Fruit fly (Drosophila melanogaster) whole organism, prepupa: ENCODE measurements around the gene Ns4.
A peak's percentile ranks its signal among the peaks of the same experiment; 100 is the strongest.

Experiments
- Blimp-1 ChIP-seq: fragments of 200-800 bp; sonication (Bioruptor generic); optimal IDR thresholded peaks from 3 replicates; lab custom pipeline; 2017; ENCODE audit warnings: missing biosample characterization, missing genetic modification characterization, mild to moderate bottlenecking, moderate library complexity, missing genetic modification reagents
- CG10631 ChIP-seq: fragments of 200-800 bp; sonication (Bioruptor generic); optimal IDR thresholded peaks from 2 replicates; lab custom pipeline; 2016; ENCODE audit warnings: missing biosample characterization, missing genetic modification characterization
- CG11294 ChIP-seq: fragments of 200-800 bp; sonication (Bioruptor generic); IDR thresholded peaks from 2 replicates; pipeline ENCODE4 v1.3.6; 2022; ENCODE audit warnings: missing biosample characterization, missing genetic modification characterization
- CG11762 ChIP-seq: fragments of 200-800 bp; sonication (Bioruptor generic); optimal IDR thresholded peaks from 3 replicates; lab custom pipeline; 2016; ENCODE audit warnings: missing biosample characterization, missing genetic modification characterization; ENCODE audit not compliant: insufficient read depth
- CG11902 ChIP-seq: fragments of 200-800 bp; sonication (Bioruptor generic); optimal IDR thresholded peaks from 3 replicates; lab custom pipeline; 2016; ENCODE audit warnings: missing biosample characterization, missing genetic modification characterization
- CG15336 ChIP-seq: fragments of 200-800 bp; sonication (Bioruptor generic); IDR thresholded peaks from 2 replicates; pipeline ENCODE4 v1.3.6; 2022; ENCODE audit warnings: missing biosample characterization, missing genetic modification characterization
- CG1621 ChIP-seq: fragments of 200-800 bp; sonication (Bioruptor generic); optimal IDR thresholded peaks from 3 replicates; lab custom pipeline; 2018; ENCODE audit warnings: missing biosample characterization, mild to moderate bottlenecking, missing genetic modification characterization
- CG16779 ChIP-seq: fragments of 200-800 bp; sonication (Bioruptor generic); optimal IDR thresholded peaks from 3 replicates; lab custom pipeline; 2017; ENCODE audit warnings: missing biosample characterization, mild to moderate bottlenecking, missing genetic modification characterization
- CG3032 ChIP-seq: fragments of 200-800 bp; optimal IDR thresholded peaks from 2 replicates; lab custom pipeline; 2019; ENCODE audit warnings: missing biosample characterization, mild to moderate bottlenecking, missing genetic modification characterization, moderate library complexity
- CG31627 ChIP-seq: fragments of 200-800 bp; sonication (Bioruptor generic); optimal IDR thresholded peaks from 3 replicates; lab custom pipeline; 2016; ENCODE audit warnings: missing biosample characterization, missing genetic modification characterization
- CG32006 ChIP-seq: fragments of 200-800 bp; sonication (Bioruptor generic); optimal IDR thresholded peaks from 3 replicates; lab custom pipeline; 2017; ENCODE audit warnings: missing biosample characterization, mild to moderate bottlenecking, missing genetic modification characterization
- CG34406 ChIP-seq: fragments of 200-800 bp; sonication (Bioruptor generic); optimal IDR thresholded peaks from 3 replicates; lab custom pipeline; 2016; ENCODE audit warnings: missing biosample characterization, missing genetic modification characterization
- CG3919 ChIP-seq: fragments of 200-800 bp; sonication (Bioruptor generic); optimal IDR thresholded peaks from 3 replicates; lab custom pipeline; 2016; ENCODE audit warnings: missing biosample characterization, missing genetic modification characterization
- CG4318 ChIP-seq: fragments of 200-800 bp; sonication (Bioruptor generic); optimal IDR thresholded peaks from 3 replicates; lab custom pipeline; 2017; ENCODE audit warnings: missing biosample characterization, mild to moderate bottlenecking, missing genetic modification characterization
- CG6163 ChIP-seq: fragments of 200-800 bp; sonication (Bioruptor generic); IDR thresholded peaks from 3 replicates; pipeline ENCODE4 v1.3.6; 2022; ENCODE audit warnings: missing biosample characterization, missing genetic modification characterization
- CG6276 ChIP-seq: fragments of 200-800 bp; sonication (Bioruptor generic); optimal IDR thresholded peaks from 2 replicates; lab custom pipeline; 2017; ENCODE audit warnings: missing biosample characterization, mild to moderate bottlenecking, missing genetic modification characterization
- CG6792 ChIP-seq: fragments of 200-800 bp; sonication (Bioruptor generic); optimal IDR thresholded peaks from 3 replicates; lab custom pipeline; 2016; ENCODE audit warnings: missing biosample characterization, missing genetic modification characterization
- CG6808 ChIP-seq: fragments of 200-800 bp; sonication (Bioruptor generic); optimal IDR thresholded peaks from 3 replicates; lab custom pipeline; 2017; ENCODE audit warnings: missing biosample characterization, missing genetic modification characterization, mild to moderate bottlenecking, moderate library complexity, missing genetic modification reagents
- CG6854 ChIP-seq: fragments of 200-800 bp; sonication (Bioruptor generic); optimal IDR thresholded peaks from 2 replicates; lab custom pipeline; 2017; ENCODE audit warnings: missing biosample characterization, mild to moderate bottlenecking, missing genetic modification characterization
- CG8119 ChIP-seq: fragments of 200-800 bp; sonication (Bioruptor generic); IDR thresholded peaks from 3 replicates; pipeline ENCODE4 v1.3.6; 2022; ENCODE audit warnings: missing biosample characterization, missing genetic modification characterization
- CG8319 ChIP-seq: fragments of 200-800 bp; sonication (Bioruptor generic); optimal IDR thresholded peaks from 3 replicates; lab custom pipeline; 2016; ENCODE audit warnings: missing biosample characterization, missing genetic modification characterization
- CG8632 ChIP-seq: fragments of 200-800 bp; sonication (Bioruptor generic); optimal IDR thresholded peaks from 3 replicates; lab custom pipeline; 2016; ENCODE audit warnings: missing biosample characterization, missing genetic modification characterization
- CG9139 ChIP-seq: fragments of 200-800 bp; sonication (Bioruptor generic); optimal IDR thresholded peaks from 3 replicates; lab custom pipeline; 2017; ENCODE audit warnings: missing biosample characterization, mild to moderate bottlenecking, missing genetic modification characterization
- Eip75B ChIP-seq: fragments of 200-800 bp; sonication (Bioruptor generic); optimal IDR thresholded peaks from 3 replicates; lab custom pipeline; 2016; ENCODE audit warnings: missing biosample characterization, missing genetic modification characterization
- Eip93F ChIP-seq: fragments of 200-800 bp; sonication (Bioruptor generic); optimal IDR thresholded peaks from 2 replicates; lab custom pipeline; 2016; ENCODE audit warnings: missing biosample characterization, mild to moderate bottlenecking, missing genetic modification characterization
- Ets21C ChIP-seq: fragments of 200-800 bp; sonication (Bioruptor generic); optimal IDR thresholded peaks from 3 replicates; lab custom pipeline; 2016; ENCODE audit warnings: missing biosample characterization, missing genetic modification characterization
- Ets96B ChIP-seq: fragments of 200-800 bp; optimal IDR thresholded peaks from 2 replicates; lab custom pipeline; 2019; ENCODE audit warnings: missing biosample characterization, mild to moderate bottlenecking, missing genetic modification characterization, moderate library complexity
- Gug ChIP-seq: fragments of 200-800 bp; sonication (Bioruptor generic); IDR thresholded peaks from 2 replicates; pipeline ENCODE4 v1.3.6; 2022; ENCODE audit warnings: missing biosample characterization, missing genetic modification characterization
- Hr38 ChIP-seq: sonication (Bioruptor generic); optimal IDR thresholded peaks from 2 replicates; lab custom pipeline; 2016; ENCODE audit warnings: missing biosample characterization, missing genetic modification characterization
- Hr39 ChIP-seq: fragments of 200-800 bp; sonication (Bioruptor generic); optimal IDR thresholded peaks from 2 replicates; lab custom pipeline; 2016; ENCODE audit warnings: missing biosample characterization, missing genetic modification characterization
- Hr4 ChIP-seq: fragments of 200-800 bp; sonication (Bioruptor generic); optimal IDR thresholded peaks from 3 replicates; lab custom pipeline; 2016; ENCODE audit warnings: missing biosample characterization, missing genetic modification characterization
- Lpt ChIP-seq: fragments of 200-800 bp; sonication (Bioruptor generic); optimal IDR thresholded peaks from 3 replicates; lab custom pipeline; 2016; ENCODE audit warnings: missing biosample characterization, missing genetic modification characterization
- Met ChIP-seq: fragments of 200-800 bp; sonication (Bioruptor generic); optimal IDR thresholded peaks from 3 replicates; lab custom pipeline; 2016; ENCODE audit warnings: missing biosample characterization, missing genetic modification characterization
- OdsH ChIP-seq: fragments of 200-800 bp; sonication (Bioruptor generic); optimal IDR thresholded peaks from 3 replicates; lab custom pipeline; 2016; ENCODE audit warnings: missing biosample characterization, missing genetic modification characterization
- Sox102F ChIP-seq: fragments of 200-800 bp; sonication (Bioruptor generic); optimal IDR thresholded peaks from 2 replicates; lab custom pipeline; 2016; ENCODE audit warnings: missing biosample characterization, mild to moderate bottlenecking, missing genetic modification characterization
- Sox14 ChIP-seq: fragments of 200-800 bp; sonication (Bioruptor generic); optimal IDR thresholded peaks from 3 replicates; lab custom pipeline; 2016; ENCODE audit warnings: missing biosample characterization, missing genetic modification characterization
- Sox15 ChIP-seq: fragments of 200-800 bp; sonication (Bioruptor generic); optimal IDR thresholded peaks from 3 replicates; lab custom pipeline; 2016; ENCODE audit warnings: missing biosample characterization, missing genetic modification characterization
- achi ChIP-seq: fragments of 200-800 bp; sonication (Bioruptor generic); optimal IDR thresholded peaks from 3 replicates; lab custom pipeline; 2016; ENCODE audit warnings: missing biosample characterization, missing genetic modification characterization
- acj6 ChIP-seq: fragments of 200-800 bp; sonication (Bioruptor generic); optimal IDR thresholded peaks from 3 replicates; lab custom pipeline; 2016; ENCODE audit warnings: missing biosample characterization, missing genetic modification characterization
- eg ChIP-seq: fragments of 200-800 bp; sonication (Bioruptor generic); IDR thresholded peaks from 3 replicates; pipeline ENCODE4 v1.3.6; 2022; ENCODE audit warnings: missing biosample characterization, missing genetic modification characterization
- esn ChIP-seq: fragments of 200-800 bp; sonication (Bioruptor generic); optimal IDR thresholded peaks from 2 replicates; lab custom pipeline; 2016; ENCODE audit warnings: missing biosample characterization, mild to moderate bottlenecking, missing genetic modification characterization, moderate library complexity
- fd59A ChIP-seq: fragments of 200-800 bp; sonication (Bioruptor generic); optimal IDR thresholded peaks from 2 replicates; lab custom pipeline; 2017; ENCODE audit warnings: missing biosample characterization, mild to moderate bottlenecking, missing genetic modification characterization, missing genetic modification reagents
- fd85E ChIP-seq: fragments of 200-800 bp; sonication (Bioruptor generic); optimal IDR thresholded peaks from 3 replicates; lab custom pipeline; 2016; ENCODE audit warnings: missing biosample characterization, missing genetic modification characterization
- fkh ChIP-seq: fragments of 200-800 bp; sonication (Bioruptor generic); optimal IDR thresholded peaks from 3 replicates; lab custom pipeline; 2017; ENCODE audit warnings: missing biosample characterization, mild to moderate bottlenecking, missing genetic modification characterization, moderate library complexity
- lz ChIP-seq: fragments of 200-800 bp; sonication (Bioruptor generic); optimal IDR thresholded peaks from 3 replicates; lab custom pipeline; 2016; ENCODE audit warnings: missing biosample characterization, missing genetic modification characterization
- net ChIP-seq: fragments of 200-800 bp; sonication (Bioruptor generic); optimal IDR thresholded peaks from 3 replicates; lab custom pipeline; 2016; ENCODE audit warnings: missing biosample characterization, missing genetic modification characterization
- pdm3 ChIP-seq: fragments of 200-800 bp; sonication (Bioruptor generic); optimal IDR thresholded peaks from 3 replicates; lab custom pipeline; 2016; ENCODE audit warnings: missing biosample characterization, missing genetic modification characterization
- salr ChIP-seq, 2 experiments: fragments of 200-800 bp; sonication (Bioruptor generic); optimal IDR thresholded peaks; 3 replicates each; lab custom pipeline; 2016 to 2018; ENCODE audit warnings: missing biosample characterization in 2 of 2, missing genetic modification characterization in 2 of 2, mild to moderate bottlenecking in 1 of 2
- spab ChIP-seq: fragments of 200-800 bp; sonication (Bioruptor generic); optimal IDR thresholded peaks from 2 replicates; lab custom pipeline; 2017; ENCODE audit warnings: missing biosample characterization, mild to moderate bottlenecking, missing genetic modification characterization, missing genetic modification reagents
- ss ChIP-seq, 2 experiments: fragments of 200-800 bp; sonication (Bioruptor generic); optimal IDR thresholded peaks; 2 replicates in 1 of 2; 3 replicates in 1 of 2; lab custom pipeline; 2017 to 2018; ENCODE audit warnings: mild to moderate bottlenecking in 2 of 2, missing biosample characterization in 2 of 2, missing genetic modification characterization in 2 of 2, moderate library complexity in 1 of 2
- svp ChIP-seq: fragments of 200-800 bp; sonication (Bioruptor generic); peaks from one replicate; lab custom pipeline; 2016; ENCODE audit warnings: missing biosample characterization, missing genetic modification characterization
- vri ChIP-seq: fragments of 200-800 bp; sonication (Bioruptor generic); optimal IDR thresholded peaks from 3 replicates; lab custom pipeline; 2016; ENCODE audit warnings: missing biosample characterization, mild to moderate bottlenecking, missing genetic modification characterization

The Ns4 gene

dm6 chr2L:20752160-20752559 is at the start of gene Ns4, which contains the start of gene Amacr:
TSS of gene Ns4 (plus strand) at chr2L:20752476.
TSS of gene Amacr (minus strand) at chr2L:20752341.
- TF ChIP-seq CG8319 (GFP tag; lab: Kevin White, UChicago) (peak; percentile 26), Lpt (GFP tag; lab: Kevin White, UChicago) (peak; percentile 52), Hr4 (GFP tag; lab: Kevin White, UChicago) (peak; percentile 82), CG8632 (GFP tag; lab: Kevin White, UChicago) (peak; percentile 56), salr (GFP tag; optimal IDR thresholded peaks at IDR 0.05; lab: Kevin White, UChicago) (peak; percentile 51 to 78), spab (GFP tag; lab: Kevin White, UChicago) (no peak), ss (GFP tag; optimal IDR thresholded peaks at IDR 0.05; lab: Kevin White, UChicago) (peak; percentile 75 to 79), CG11294 (GFP tag; lab: Robert Waterston, UW) (0 out of 2 replicates have a peak, but pooled peaks have one; percentile 11), net (GFP tag; lab: Kevin White, UChicago) (peak; percentile 80), svp (GFP tag; lab: Kevin White, UChicago) (no peak), Hr38 (GFP tag; lab: Kevin White, UChicago) (no peak), CG6808 (GFP tag; lab: Kevin White, UChicago) (peak; percentile 65), acj6 (GFP tag; lab: Kevin White, UChicago) (peak; percentile 61), Hr39 (peak; percentile 82), Eip75B (GFP tag; lab: Kevin White, UChicago) (no peak), fkh (no peak), fd59A (GFP tag; lab: Kevin White, UChicago) (peak; percentile 16), Ets96B (tag; lab: Kevin White, UChicago) (peak; percentile 56), OdsH (no peak), CG1621 (peak; percentile 44), CG11902 (GFP tag; lab: Kevin White, UChicago) (peak; percentile 46), CG16779 (tag; lab: Kevin White, UChicago) (peak; percentile 46), CG6163 (peak; percentile 74), CG10631 (GFP tag; lab: Kevin White, UChicago) (no peak), CG9139 (GFP tag; lab: Kevin White, UChicago) (peak; percentile 18), achi (peak; percentile 67), CG6792 (GFP tag; lab: Kevin White, UChicago) (peak; percentile 50), CG8119 (GFP tag; lab: Robert Waterston, UW) (peak; percentile 70), Eip93F (no peak), CG34406 (GFP tag; lab: Kevin White, UChicago) (peak; percentile 52), fd85E (GFP tag; lab: Kevin White, UChicago) (no peak), vri (GFP tag; lab: Kevin White, UChicago) (no peak), Blimp-1 (GFP tag; lab: Kevin White, UChicago) (peak; percentile 17), CG3032 (tag; lab: Kevin White, UChicago) (peak; percentile 54), Sox14 (peak; percentile 84), CG4318 (no peak), Sox15 (GFP tag; lab: Kevin White, UChicago) (peak; percentile 21), CG6276 (GFP tag; lab: Kevin White, UChicago) (peak; percentile 70), CG32006 (GFP tag; lab: Kevin White, UChicago) (peak; percentile 76), CG31627 (GFP tag; lab: Kevin White, UChicago) (peak; percentile 80), Met (GFP tag; lab: Kevin White, UChicago) (no peak), esn (GFP tag; lab: Kevin White, UChicago) (peak; percentile 77), eg (GFP tag; lab: Robert Waterston, UW) (peak; percentile 78), pdm3 (no peak), Sox102F (no peak), Gug (GFP tag; lab: Robert Waterston, UW) (peak; percentile 62; the same call in 1 of the 2 replicates), Ets21C (no peak), CG3919 (peak; percentile 80), lz (GFP tag; lab: Kevin White, UChicago) (peak; percentile 58), CG15336 (GFP tag; lab: Robert Waterston, UW) (peak; percentile 59), CG6854 (GFP tag; lab: Kevin White, UChicago) (peak; percentile 72), CG11762 (GFP tag; lab: Kevin White, UChicago) (peak; percentile 51)
